Fruit fly (Drosophila melanogaster) whole organism, embryonic: ENCODE data around the gene CG16789.

Source experiments
- ATbp ChIP-seq: fragments of 200-800 bp; sonication (Bioruptor generic); optimal IDR thresholded peaks from 2 replicates; lab custom pipeline; 2017; ENCODE audit warnings: missing biosample characterization, mild to moderate bottlenecking, missing genetic modification characterization, missing genetic modification reagents
- Adf1 ChIP-seq: fragments of 200-800 bp; sonication (Bioruptor generic); IDR thresholded peaks from 2 replicates; pipeline ENCODE4 v1.3.6; 2022; ENCODE audit warnings: missing biosample characterization, missing genetic modification characterization
- B-H1 ChIP-seq: fragments of 200-800 bp; sonication (Bioruptor generic); IDR thresholded peaks from 3 replicates; pipeline ENCODE4 v1.3.6; 2022; ENCODE audit warnings: missing biosample characterization, missing genetic modification characterization
- Bteb2 ChIP-seq: fragments of 200-800 bp; sonication (Bioruptor generic); optimal IDR thresholded peaks from 2 replicates; lab custom pipeline; 2016; ENCODE audit warnings: missing biosample characterization, missing genetic modification characterization
- CG10147 ChIP-seq: fragments of 200-800 bp; sonication (Bioruptor generic); optimal IDR thresholded peaks from 2 replicates; lab custom pipeline; 2019; ENCODE audit warnings: missing biosample characterization, mild to moderate bottlenecking, missing genetic modification characterization, moderate library complexity
- CG10565 ChIP-seq: fragments of 200-800 bp; sonication (Bioruptor generic); optimal IDR thresholded peaks from 3 replicates; lab custom pipeline; 2016; ENCODE audit warnings: missing biosample characterization, mild to moderate bottlenecking, missing genetic modification characterization
- CG11093 ChIP-seq: fragments of 200-800 bp; sonication (Bioruptor generic); IDR thresholded peaks from 3 replicates; pipeline ENCODE4 v1.3.6; 2022; ENCODE audit warnings: missing biosample characterization, missing genetic modification characterization
- CG11247 ChIP-seq: fragments of 200-800 bp; sonication (Bioruptor generic); IDR thresholded peaks from 2 replicates; pipeline ENCODE4 v1.3.6; 2022; ENCODE audit warnings: missing biosample characterization, missing genetic modification characterization
- CG12071 ChIP-seq: fragments of 200-800 bp; sonication (Bioruptor generic); optimal IDR thresholded peaks from 3 replicates; lab custom pipeline; 2018; ENCODE audit warnings: missing biosample characterization, mild to moderate bottlenecking, missing genetic modification characterization
- CG12155 ChIP-seq: fragments of 200-800 bp; sonication (Bioruptor generic); optimal IDR thresholded peaks from 3 replicates; lab custom pipeline; 2016; ENCODE audit warnings: missing biosample characterization, missing genetic modification characterization
- CG1233 ChIP-seq: fragments of 200-800 bp; sonication (Bioruptor generic); optimal IDR thresholded peaks from 4 replicates; lab custom pipeline; 2018; ENCODE audit warnings: missing biosample characterization, mild to moderate bottlenecking, missing genetic modification characterization
- CG12659 ChIP-seq: fragments of 200-800 bp; sonication (Bioruptor generic); optimal IDR thresholded peaks from 3 replicates; lab custom pipeline; 2017; ENCODE audit warnings: mild to moderate bottlenecking, missing biosample characterization, missing genetic modification reagents, missing genetic modification characterization
- CG12744 ChIP-seq: fragments of 200-800 bp; sonication (Bioruptor generic); optimal IDR thresholded peaks from 2 replicates; lab custom pipeline; 2016; ENCODE audit warnings: missing biosample characterization, missing genetic modification characterization
- CG1529 ChIP-seq: fragments of 200-800 bp; sonication (Bioruptor generic); optimal IDR thresholded peaks from 3 replicates; lab custom pipeline; 2018; ENCODE audit warnings: missing biosample characterization, missing genetic modification characterization
- CG15514 ChIP-seq: fragments of 200-800 bp; sonication (Bioruptor generic); optimal IDR thresholded peaks from 3 replicates; lab custom pipeline; 2017; ENCODE audit warnings: missing biosample characterization, missing genetic modification characterization, mild to moderate bottlenecking, moderate library complexity, missing genetic modification reagents
- CG16815 ChIP-seq: fragments of 200-800 bp; sonication (Bioruptor generic); optimal IDR thresholded peaks from 3 replicates; lab custom pipeline; 2017; ENCODE audit warnings: missing biosample characterization, mild to moderate bottlenecking, missing genetic modification characterization
- CG18476 ChIP-seq: fragments of 200-800 bp; sonication (Bioruptor generic); optimal IDR thresholded peaks from 2 replicates; lab custom pipeline; 2016; ENCODE audit warnings: missing biosample characterization, mild to moderate bottlenecking, missing genetic modification characterization
- CG2712 ChIP-seq: fragments of 200-800 bp; optimal IDR thresholded peaks from 3 replicates; lab custom pipeline; 2019; ENCODE audit warnings: missing biosample characterization, mild to moderate bottlenecking, missing genetic modification characterization, moderate library complexity
- CG30403 ChIP-seq: fragments of 200-800 bp; sonication (Bioruptor generic); optimal IDR thresholded peaks from 3 replicates; lab custom pipeline; 2016; ENCODE audit warnings: missing biosample characterization, missing genetic modification characterization
- CG31441 ChIP-seq: fragments of 200-800 bp; sonication (Bioruptor generic); IDR thresholded peaks from 2 replicates; pipeline ENCODE4 v1.3.6; 2022; ENCODE audit warnings: missing biosample characterization, missing genetic modification characterization
- CG5953 ChIP-seq: fragments of 200-800 bp; sonication (Bioruptor generic); IDR thresholded peaks from 2 replicates; pipeline ENCODE4 v1.3.6; 2022; ENCODE audit warnings: missing biosample characterization, missing genetic modification characterization
- CG6654 ChIP-seq: fragments of 200-800 bp; sonication (Bioruptor generic); optimal IDR thresholded peaks from 2 replicates; lab custom pipeline; 2017; ENCODE audit warnings: missing biosample characterization, mild to moderate bottlenecking, missing genetic modification characterization
- CG7357 ChIP-seq: fragments of 200-800 bp; sonication (Bioruptor generic); IDR thresholded peaks from 3 replicates; pipeline ENCODE4 v1.3.6; 2022; ENCODE audit warnings: missing biosample characterization, missing genetic modification characterization
- CG7987 ChIP-seq: fragments of 200-800 bp; sonication (Bioruptor generic); optimal IDR thresholded peaks from 2 replicates; lab custom pipeline; 2018; ENCODE audit warnings: missing biosample characterization, mild to moderate bottlenecking, missing genetic modification characterization, moderate library complexity
- CG9609 ChIP-seq: fragments of 200-800 bp; sonication (Bioruptor generic); optimal IDR thresholded peaks from 3 replicates; lab custom pipeline; 2016; ENCODE audit warnings: missing biosample characterization, missing genetic modification characterization
- Dbx ChIP-seq: fragments of 200-800 bp; sonication (Bioruptor generic); IDR thresholded peaks from 3 replicates; pipeline ENCODE4 v1.3.6; 2022; ENCODE audit warnings: missing biosample characterization, missing genetic modification characterization
- Drgx ChIP-seq: fragments of 200-800 bp; sonication (Bioruptor generic); IDR thresholded peaks from 2 replicates; pipeline ENCODE4 v1.3.6; 2022; ENCODE audit warnings: missing biosample characterization, missing genetic modification characterization
- E2f1 ChIP-seq: fragments of 200-800 bp; sonication (Bioruptor generic); IDR thresholded peaks from 2 replicates; pipeline ENCODE4 v1.3.6; 2022; ENCODE audit warnings: missing biosample characterization, missing genetic modification characterization
- Ets97D ChIP-seq: fragments of 200-800 bp; sonication (Bioruptor generic); optimal IDR thresholded peaks from 3 replicates; lab custom pipeline; 2016; ENCODE audit warnings: missing biosample characterization, missing genetic modification characterization
- Gug ChIP-seq: fragments of 200-800 bp; sonication (Bioruptor generic); IDR thresholded peaks from 4 replicates; pipeline ENCODE4 v1.3.6; 2022; ENCODE audit warnings: missing biosample characterization, missing genetic modification characterization
- HLH54F ChIP-seq: fragments of 200-800 bp; sonication (Bioruptor generic); optimal IDR thresholded peaks from 3 replicates; lab custom pipeline; 2016; ENCODE audit warnings: missing biosample characterization, missing genetic modification characterization
- NC2α ChIP-seq: fragments of 200-800 bp; sonication (Bioruptor generic); optimal IDR thresholded peaks from 2 replicates; lab custom pipeline; 2016; ENCODE audit warnings: missing biosample characterization, missing genetic modification characterization
- NK7.1 ChIP-seq: fragments of 200-800 bp; sonication (Bioruptor generic); optimal IDR thresholded peaks from 3 replicates; lab custom pipeline; 2016; ENCODE audit warnings: missing biosample characterization, missing genetic modification characterization
- Optix ChIP-seq: fragments of 200-800 bp; sonication (Bioruptor generic); IDR thresholded peaks from 3 replicates; pipeline ENCODE4 v1.3.6; 2022; ENCODE audit warnings: missing biosample characterization, missing genetic modification characterization
- PHDP ChIP-seq: fragments of 200-800 bp; sonication (Bioruptor generic); optimal IDR thresholded peaks from 3 replicates; lab custom pipeline; 2018; ENCODE audit warnings: missing biosample characterization, mild to moderate bottlenecking, missing genetic modification characterization, moderate library complexity
- Sry-δ ChIP-seq: fragments of 200-800 bp; sonication (Bioruptor generic); optimal IDR thresholded peaks from 2 replicates; lab custom pipeline; 2016; ENCODE audit warnings: missing biosample characterization, missing genetic modification characterization
- Stat92E ChIP-seq, 3 experiments: fragments of >200 bp in 2 of 3; fragments of 200-800 bp in 1 of 3; sonication (Bioruptor generic) in 1 of 3; optimal IDR thresholded peaks; 2 replicates each; lab custom pipeline; 2017 to 2019; ENCODE audit warnings: missing biosample characterization in 3 of 3, missing genetic modification characterization in 3 of 3, mild to moderate bottlenecking in 1 of 3, moderate library complexity in 1 of 3
- Xbp1 ChIP-seq: fragments of 200-800 bp; sonication (Bioruptor generic); optimal IDR thresholded peaks from 3 replicates; lab custom pipeline; 2016; ENCODE audit warnings: missing biosample characterization, mild to moderate bottlenecking, missing genetic modification characterization
- ash1 ChIP-seq: fragments of 200-800 bp; sonication (Bioruptor generic); optimal IDR thresholded peaks from 2 replicates; lab custom pipeline; 2018; ENCODE audit warnings: missing biosample characterization, mild to moderate bottlenecking, missing genetic modification characterization
- bsh ChIP-seq, 2 experiments: fragments of 200-800 bp; sonication (Bioruptor generic); optimal IDR thresholded peaks; 2 replicates each; lab custom pipeline; 2017 to 2018; ENCODE audit warnings: mild to moderate bottlenecking in 2 of 2, missing biosample characterization in 2 of 2, missing genetic modification characterization in 2 of 2, moderate library complexity in 1 of 2
- chif ChIP-seq, 2 experiments: fragments of 200-800 bp; sonication (Bioruptor generic); optimal IDR thresholded peaks; 3 replicates each; lab custom pipeline; 2016; ENCODE audit warnings: missing biosample characterization in 2 of 2, missing genetic modification characterization in 2 of 2
- da ChIP-seq: fragments of 200-800 bp; sonication (Bioruptor generic); optimal IDR thresholded peaks from 2 replicates; lab custom pipeline; 2016; ENCODE audit warnings: missing biosample characterization, missing genetic modification characterization
- dpn ChIP-seq, 2 experiments: fragments of 200-800 bp; sonication (Bioruptor generic); optimal IDR thresholded peaks; 3 replicates each; lab custom pipeline; 2016; ENCODE audit warnings: missing biosample characterization in 2 of 2, missing genetic modification characterization in 2 of 2
- gem ChIP-seq: fragments of 200-800 bp; sonication (Bioruptor generic); optimal IDR thresholded peaks from 2 replicates; lab custom pipeline; 2019; ENCODE audit warnings: missing biosample characterization, mild to moderate bottlenecking, missing genetic modification characterization, moderate library complexity
- hbn ChIP-seq: fragments of 200-800 bp; sonication (Bioruptor generic); IDR thresholded peaks from 2 replicates; pipeline ENCODE4 v1.3.6; 2022; ENCODE audit warnings: missing biosample characterization, missing genetic modification characterization; ENCODE audit not compliant: partially characterized antibody
- ind ChIP-seq: fragments of 200-800 bp; sonication (Bioruptor generic); optimal IDR thresholded peaks from 3 replicates; lab custom pipeline; 2016; ENCODE audit warnings: missing biosample characterization, missing genetic modification characterization
- oc ChIP-seq: fragments of 200-800 bp; sonication (Bioruptor generic); optimal IDR thresholded peaks from 2 replicates; lab custom pipeline; 2018; ENCODE audit warnings: missing biosample characterization, mild to moderate bottlenecking, missing genetic modification characterization, moderate library complexity
- repo ChIP-seq: fragments of 200-800 bp; sonication (Bioruptor generic); optimal IDR thresholded peaks from 2 replicates; lab custom pipeline; 2016; ENCODE audit warnings: missing biosample characterization, missing genetic modification characterization
- schlank ChIP-seq: fragments of 200-800 bp; sonication (Bioruptor generic); optimal IDR thresholded peaks from 2 replicates; lab custom pipeline; 2018; ENCODE audit warnings: missing biosample characterization, mild to moderate bottlenecking, missing genetic modification characterization
- wdn ChIP-seq: fragments of 200-800 bp; sonication (Bioruptor generic); IDR thresholded peaks from 2 replicates; pipeline ENCODE4 v1.3.6; 2022; ENCODE audit warnings: missing biosample characterization, missing genetic modification characterization
- zf30C ChIP-seq: fragments of 200-800 bp; sonication (Bioruptor generic); optimal IDR thresholded peaks from 3 replicates; lab custom pipeline; 2018; ENCODE audit warnings: missing biosample characterization, mild to moderate bottlenecking, missing genetic modification characterization

The CG16789 gene

dm6 chr3R:9613124-9613523 is 47.1 kb downstream of the CG16789 start (continued):
- peak; percentile 38 for TF ChIP-seq ATbp (GFP tag; lab: Kevin White, UChicago)
- TF ChIP-seq Dbx (GFP tag; lab: Robert Waterston, UW), result peak; percentile 58; the same call in 1 of the 3 replicates
- TF ChIP-seq Sry-δ, result peak; percentile 42
- TF ChIP-seq wdn (GFP tag; lab: Robert Waterston, UW), result no peak
- no peak for TF ChIP-seq CG1529 (GFP tag; lab: Kevin White, UChicago)
- TF ChIP-seq CG10147 (GFP tag; lab: Kevin White, UChicago), result peak; percentile 65
- peak; percentile 49 for TF ChIP-seq ind (GFP tag; lab: Kevin White, UChicago)
- peak; percentile 61 for TF ChIP-seq E2f1 (GFP tag; lab: Robert Waterston, UW)
- TF ChIP-seq CG2712 (tag; lab: Kevin White, UChicago), result peak; percentile 46
- peak; percentile 7 for TF ChIP-seq schlank (tag; lab: Kevin White, UChicago)
- no peak for TF ChIP-seq Stat92E (GFP tag; optimal IDR thresholded peaks at IDR 0.05; lab: Kevin White, UChicago)
- peak; percentile 96 for TF ChIP-seq Drgx
- no peak for TF ChIP-seq NC2α (GFP tag; lab: Kevin White, UChicago)
- TF ChIP-seq Gug (GFP tag; lab: Robert Waterston, UW), result peak; percentile 48; the same call in 3 of the 4 replicates
- no peak for TF ChIP-seq Optix (GFP tag; lab: Robert Waterston, UW)
- TF ChIP-seq PHDP (tag; lab: Kevin White, UChicago), result peak; percentile 71
- TF ChIP-seq CG5953 (GFP tag; lab: Robert Waterston, UW), result no peak
- TF ChIP-seq CG6654 (GFP tag; lab: Kevin White, UChicago), result peak; percentile 33
- peak in 1 of 2 experiments; percentile 38 for TF ChIP-seq chif (GFP tag; optimal IDR thresholded peaks at IDR 0.05; lab: Kevin White, UChicago)
- peak; percentile 59 for TF ChIP-seq CG18476 (GFP tag; lab: Kevin White, UChicago)
- TF ChIP-seq CG12744 (GFP tag; lab: Kevin White, UChicago), result peak; percentile 12
- TF ChIP-seq Bteb2, result peak; percentile 40
- peak; percentile 77 for TF ChIP-seq gem (tag; lab: Kevin White, UChicago)
- 0 out of 3 replicates have a peak, but pooled peaks have one; percentile 47 for TF ChIP-seq CG7357 (GFP tag; lab: Robert Waterston, UW)
- TF ChIP-seq CG16815, result no peak
- TF ChIP-seq Xbp1 (GFP tag; lab: Kevin White, UChicago), result peak; percentile 70
- TF ChIP-seq Adf1 (GFP tag; lab: Robert Waterston, UW), result no peak; the same call in 1 of the 2 replicates
- TF ChIP-seq bsh (GFP tag; optimal IDR thresholded peaks at IDR 0.05; lab: Kevin White, UChicago), result peak; percentile 6 to 57
- no peak for TF ChIP-seq CG10565 (GFP tag; lab: Kevin White, UChicago)
- TF ChIP-seq CG7987 (GFP tag; lab: Kevin White, UChicago), result peak; percentile 20
- TF ChIP-seq ash1, result no peak
- no peak for TF ChIP-seq oc
- TF ChIP-seq zf30C (GFP tag; lab: Kevin White, UChicago), result no peak
- TF ChIP-seq dpn (GFP tag; optimal IDR thresholded peaks at IDR 0.05; lab: Kevin White, UChicago), result peak; percentile 57 to 70
- TF ChIP-seq CG12659 (GFP tag; lab: Kevin White, UChicago), result peak; percentile 10
- no peak for TF ChIP-seq da (GFP tag; lab: Kevin White, UChicago)
- TF ChIP-seq B-H1 (GFP tag; lab: Robert Waterston, UW), result peak; percentile 52; the same call in 2 of the 3 replicates
- TF ChIP-seq CG1233 (GFP tag; lab: Kevin White, UChicago), result peak; percentile 48
- peak; percentile 67 for TF ChIP-seq CG12071 (GFP tag; lab: Kevin White, UChicago)
- TF ChIP-seq Ets97D (GFP tag; lab: Kevin White, UChicago), result peak; percentile 16
- TF ChIP-seq HLH54F (GFP tag; lab: Kevin White, UChicago), result peak; percentile 46
- peak; percentile 70 for TF ChIP-seq CG31441 (GFP tag; lab: Robert Waterston, UW)
- TF ChIP-seq CG12155 (GFP tag; lab: Kevin White, UChicago), result peak; percentile 22
- TF ChIP-seq NK7.1 (GFP tag; lab: Kevin White, UChicago), result peak; percentile 44
- no peak for TF ChIP-seq CG11093 (GFP tag; lab: Robert Waterston, UW)
- peak; percentile 17 for TF ChIP-seq CG9609 (GFP tag; lab: Kevin White, UChicago)
- TF ChIP-seq CG15514, result peak; percentile 65
- TF ChIP-seq repo (GFP tag; lab: Kevin White, UChicago), result no peak
- TF ChIP-seq CG11247 (GFP tag; lab: Robert Waterston, UW), result 0 out of 2 replicates have a peak, but pooled peaks have one; percentile 34
- TF ChIP-seq hbn, result no peak
- peak; percentile 72 for TF ChIP-seq CG30403 (GFP tag; lab: Kevin White, UChicago)
